Worm (Caenorhabditis elegans) whole organism, late embryonic: ENCODE data around the gene T04F3.1.

ENCODE experiments used
- F13H6.1 ChIP-seq: sonication (generic microtip); optimal IDR thresholded peaks from 2 replicates; lab custom pipeline; 2016; ENCODE audit warnings: missing genetic modification characterization, missing compliant biosample characterization
- T23F11.4 ChIP-seq: fragments of 200-800 bp; sonication (Bioruptor generic); optimal IDR thresholded peaks from 2 replicates; lab custom pipeline; 2018; ENCODE audit warnings: mild to moderate bottlenecking, missing genetic modification characterization, missing compliant biosample characterization
- ama-1 ChIP-seq: fragments of 150-350 bp; optimal IDR thresholded peaks from 2 replicates; lab custom pipeline; 2014
- dve-1 ChIP-seq: sonication (generic microtip); optimal IDR thresholded peaks from 2 replicates; lab custom pipeline; 2017; ENCODE audit warnings: antibody characterized with exemption, mild to moderate bottlenecking, missing genetic modification characterization, missing compliant biosample characterization
- ets-4 ChIP-seq: sonication (generic microtip); optimal IDR thresholded peaks from 2 replicates; lab custom pipeline; 2016; ENCODE audit warnings: missing genetic modification characterization, missing compliant biosample characterization
- hlh-30 ChIP-seq: sonication (generic microtip); optimal IDR thresholded peaks from 2 replicates; lab custom pipeline; 2017; ENCODE audit warnings: antibody characterized with exemption, missing genetic modification characterization, missing compliant biosample characterization; ENCODE audit not compliant: insufficient read depth
- pag-3 ChIP-seq: sonication (generic microtip); optimal IDR thresholded peaks from 2 replicates; lab custom pipeline; 2016; ENCODE audit warnings: missing compliant biosample characterization, missing genetic modification characterization, borderline replicate concordance
- pha-4 ChIP-seq: fragments of 150-350 bp; optimal IDR thresholded peaks from 2 replicates; lab custom pipeline; 2018; ENCODE audit warnings: missing biosample characterization, missing genetic modification reagents, missing genetic modification characterization

DNA sequence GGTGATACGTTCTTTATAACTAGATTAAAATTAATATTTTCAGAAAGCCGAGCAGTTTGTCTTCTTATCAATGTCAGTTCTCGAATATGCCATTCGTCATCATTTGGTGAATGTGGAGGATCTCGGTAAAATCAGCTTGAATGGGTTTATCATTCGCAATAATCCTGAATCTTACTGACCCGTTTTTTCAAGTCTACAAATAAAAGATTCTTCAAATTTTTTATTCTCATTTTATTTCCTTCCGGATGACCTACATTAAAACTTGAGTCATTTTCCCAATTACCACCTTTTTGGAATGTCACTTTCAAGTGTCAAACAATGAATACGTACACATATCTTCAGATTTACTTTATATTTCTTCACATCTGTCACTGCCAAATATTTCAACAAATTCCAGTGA, 20.5 kb downstream of the T04F3.1 start, which contains the start of gene T04F3.5:
- TF ChIP-seq F13H6.1 (tag; lab: Kevin White, UChicago) (no peak), pag-3 (tag; lab: Kevin White, UChicago) (no peak), ets-4 (no peak), dve-1 (tag; lab: Kevin White, UChicago) (no peak), T23F11.4 (GFP tag; lab: Kevin White, UChicago) (no peak), pha-4 (tag; lab: Kevin White, UChicago) (no peak), hlh-30 (tag; lab: Kevin White, UChicago) (no peak), ama-1 (no peak)
